Worm (Caenorhabditis elegans) whole organism, midembryonic: ENCODE measurements around the gene C17F4.2.

Experiments
- T22C8.4 ChIP-seq: fragments of 200-800 bp; sonication (Bioruptor generic); IDR thresholded peaks from 2 replicates; pipeline ENCODE4 v1.3.6; 2022; ENCODE audit warnings: missing genetic modification characterization, missing compliant biosample characterization
- cog-1 ChIP-seq: sonication (generic microtip); optimal IDR thresholded peaks from 2 replicates; lab custom pipeline; 2016; ENCODE audit warnings: missing genetic modification characterization, missing compliant biosample characterization
- flt-1 ChIP-seq: fragments of 200-800 bp; sonication (Bioruptor generic); IDR thresholded peaks from 2 replicates; pipeline ENCODE4 v1.3.6; 2022; ENCODE audit warnings: missing genetic modification characterization, missing compliant biosample characterization
- med-1 ChIP-seq: sonication (generic microtip); optimal IDR thresholded peaks from 2 replicates; lab custom pipeline; 2017; ENCODE audit warnings: missing genetic modification characterization, mild to moderate bottlenecking, missing compliant biosample characterization, antibody characterized with exemption, missing genetic modification reagents; ENCODE audit not compliant: insufficient read depth
- ref-1 ChIP-seq: fragments of 200-800 bp; sonication (Bioruptor generic); conservative IDR thresholded peaks from 2 replicates; pipeline ENCODE4 v1.3.6; 2022; ENCODE audit warnings: missing genetic modification reagents, missing genetic modification characterization, missing compliant biosample characterization
- ztf-23 ChIP-seq: fragments of 200-800 bp; sonication (Bioruptor generic); IDR thresholded peaks from 2 replicates; pipeline ENCODE4 v1.3.6; 2022; ENCODE audit warnings: missing genetic modification reagents, missing genetic modification characterization, missing compliant biosample characterization
- ztf-29 ChIP-seq: fragments of 200-800 bp; sonication (Bioruptor generic); IDR thresholded peaks from 2 replicates; pipeline ENCODE4 v1.3.6; 2022; ENCODE audit warnings: missing genetic modification reagents, missing genetic modification characterization, missing compliant biosample characterization

- TF ChIP-seq T22C8.4 (GFP tag; lab: Robert Waterston, UW) (no peak), ztf-29 (GFP tag; lab: Robert Waterston, UW) (no peak), flt-1 (no peak), ztf-23 (GFP tag; lab: Robert Waterston, UW) (no peak), cog-1 (no peak), ref-1 (no peak), med-1 (GFP tag; lab: Kevin White, UChicago) (no peak)
Observed at ce11 chrII:3220723-3221122, 27.7 kb upstream of the C17F4.2 start, which contains the start of gene ZC239.22.
